Fruit fly (Drosophila melanogaster): ENCODE data around the gene CG31524.

- TF ChIP-seq CG8478 (optimal IDR thresholded peaks at IDR 0.05) (no peak), CTCF (optimal IDR thresholded peaks at IDR 0.05) (no peak)
Observed at dm6 chr3R:30500226-30500625, 13.9 kb downstream of the CG31524 start, which contains the start of gene PH4alphaNE1.
